Fruit fly (Drosophila melanogaster) S2 (cell line): ENCODE measurements around the gene rdgB.

Experiments
- CG8478 ChIP-seq: fragments of >200 bp; optimal IDR thresholded peaks from 2 replicates; lab custom pipeline; 2018
- CTCF ChIP-seq, 2 experiments: fragments of >200 bp; optimal IDR thresholded peaks; 2 replicates each; lab custom pipeline; 2018

DNA sequence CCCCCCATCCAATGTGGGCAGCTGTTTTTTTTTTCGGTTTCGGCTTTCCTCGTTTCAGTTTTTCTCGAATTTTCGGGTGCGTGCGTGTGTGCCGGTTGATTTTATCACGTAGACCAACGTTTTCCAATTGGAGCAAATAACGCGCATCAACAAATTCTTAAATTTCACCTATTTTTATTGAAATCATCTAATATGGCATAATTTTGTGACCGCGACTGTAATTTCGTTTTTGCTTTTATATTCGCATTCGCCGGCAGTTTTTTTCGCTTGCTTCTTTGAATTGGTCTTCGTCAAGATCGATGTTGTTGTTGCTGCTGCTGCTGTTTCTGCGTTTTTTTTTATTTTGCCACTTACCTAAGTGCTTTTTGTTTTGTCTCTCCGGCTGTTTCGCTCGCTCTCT lies 8.1 kb upstream of the rdgB start:
- TF ChIP-seq CG8478 (no peak), CTCF (optimal IDR thresholded peaks at IDR 0.05; lab: Kevin White, UChicago) (no peak)
